Worm (Caenorhabditis elegans): ENCODE results near the gene spin-2.

- no peak for TF ChIP-seq ets-7 (tag; optimal IDR thresholded peaks at IDR 0.05)
- TF ChIP-seq scrt-1 (GFP tag; IDR thresholded peaks at IDR 0.05) = no peak
- TF ChIP-seq ama-1 (optimal IDR thresholded peaks at IDR 0.05) = no peak
- TF ChIP-seq tbx-37 (GFP tag; conservative IDR thresholded peaks at IDR 0.05) = no peak
- no peak for TF ChIP-seq pes-1 (GFP tag; IDR thresholded peaks at IDR 0.05)
- TF ChIP-seq flt-1 (GFP tag; IDR thresholded peaks at IDR 0.05) = no peak
- TF ChIP-seq aly-1 (tag; optimal IDR thresholded peaks at IDR 0.05) = no peak
- no peak for TF ChIP-seq ceh-36 (tag; optimal IDR thresholded peaks at IDR 0.05)
- TF ChIP-seq F13C5.2 (tag; optimal IDR thresholded peaks at IDR 0.05) = no peak
- no peak for TF ChIP-seq hmbx-1 (tag; optimal IDR thresholded peaks at IDR 0.05)
- no peak for TF ChIP-seq B0310.2 (tag; optimal IDR thresholded peaks at IDR 0.05)
- no peak for TF ChIP-seq ceh-13 (GFP tag; optimal IDR thresholded peaks at IDR 0.05)
- no peak for TF ChIP-seq tra-4 (tag; optimal IDR thresholded peaks at IDR 0.05)
- no peak for TF ChIP-seq hmg-4 (GFP tag; optimal IDR thresholded peaks at IDR 0.05)
Measured at ce11 chrIV:13038888-13039287, 47.9 kb upstream of the spin-2 start, which contains the start of gene F49E11.2.
